Worm (Caenorhabditis elegans): ENCODE measurements around the gene F36H5.12.

- TF ChIP-seq W03F9.2 (tag; optimal IDR thresholded peaks at IDR 0.05) (no peak), him-1 (tag; optimal IDR thresholded peaks at IDR 0.05) (no peak), dao-5 (tag; optimal IDR thresholded peaks at IDR 0.05) (no peak)
These were observed 45.5 kb downstream of the F36H5.12 start, which contains the start of the genes C08F1.6 and fbxb-13 for ce11 chrII:1788087-1788486.
